Fruit fly (Drosophila melanogaster): Measurements from ENCODE around the gene CG43290.

- TF ChIP-seq Jra (GFP tag; optimal IDR thresholded peaks at IDR 0.05) (no peak), h (GFP tag; optimal IDR thresholded peaks at IDR 0.05) (no peak), dmrt93B (GFP tag; optimal IDR thresholded peaks at IDR 0.05) (no peak), GATAd (GFP tag; optimal IDR thresholded peaks at IDR 0.05) (no peak), CrebA (GFP tag; optimal IDR thresholded peaks at IDR 0.05; ENCODE audit: borderline replicate concordance) (no peak), Dfd (GFP tag; optimal IDR thresholded peaks at IDR 0.05) (no peak)
These were observed 14.3 kb upstream of the CG43290 start, which contains the start of gene Mst84Dd for dm6 chr3R:7363673-7364072.
